Worm (Caenorhabditis elegans) whole organism, L2 larva: ENCODE results near the gene C39E9.8.

Experiments
- R02D3.7 ChIP-seq: fragments of 150-350 bp; optimal IDR thresholded peaks from 2 replicates; lab custom pipeline; 2014; ENCODE audit warnings: missing biosample characterization, missing genetic modification characterization
- ceh-82 ChIP-seq: fragments of 150-350 bp; optimal IDR thresholded peaks from 2 replicates; lab custom pipeline; 2014; ENCODE audit warnings: missing biosample characterization, missing genetic modification characterization
- elt-3 ChIP-seq: sonication (generic microtip); optimal IDR thresholded peaks from 2 replicates; lab custom pipeline; 2017; ENCODE audit warnings: missing biosample characterization, missing genetic modification characterization
- fos-1 ChIP-seq: fragments of 150-350 bp; optimal IDR thresholded peaks from 2 replicates; lab custom pipeline; 2014; ENCODE audit warnings: missing biosample characterization, missing genetic modification characterization
- lin-39 ChIP-seq: fragments of 150-350 bp; optimal IDR thresholded peaks from 2 replicates; lab custom pipeline; 2014; ENCODE audit warnings: missing biosample characterization, missing genetic modification reagents, missing genetic modification characterization
- lsy-2 ChIP-seq, 2 experiments: fragments of 150-350 bp in 1 of 2; sonication (generic microtip) in 1 of 2; optimal IDR thresholded peaks; 2 replicates each; lab custom pipeline; 2014 to 2017; ENCODE audit warnings: missing biosample characterization in 2 of 2, missing genetic modification characterization in 2 of 2
- mdl-1 ChIP-seq, 2 experiments: fragments of 150-350 bp in 1 of 2; sonication (generic microtip) in 1 of 2; optimal IDR thresholded peaks; 2 replicates each; lab custom pipeline; 2017; ENCODE audit warnings: missing biosample characterization in 2 of 2, missing genetic modification characterization in 2 of 2
- nhr-11 ChIP-seq: fragments of 150-350 bp; optimal IDR thresholded peaks from 2 replicates; lab custom pipeline; 2014; ENCODE audit warnings: missing biosample characterization, missing genetic modification characterization
- nhr-23 ChIP-seq: fragments of 150-350 bp; optimal IDR thresholded peaks from 2 replicates; lab custom pipeline; 2014; ENCODE audit warnings: missing biosample characterization, missing genetic modification reagents, missing genetic modification characterization
- nhr-6 ChIP-seq: fragments of 150-350 bp; optimal IDR thresholded peaks from 2 replicates; lab custom pipeline; 2014; ENCODE audit warnings: missing biosample characterization, missing genetic modification characterization
- peb-1 ChIP-seq: fragments of 150-350 bp; optimal IDR thresholded peaks from 2 replicates; lab custom pipeline; 2014; ENCODE audit warnings: missing biosample characterization, missing genetic modification characterization
- unc-62 ChIP-seq: fragments of 150-350 bp; optimal IDR thresholded peaks from 2 replicates; lab custom pipeline; 2014; ENCODE audit warnings: missing biosample characterization, missing genetic modification reagents, missing genetic modification characterization
- ztf-11 ChIP-seq: sonication (generic microtip); optimal IDR thresholded peaks from 2 replicates; lab custom pipeline; 2017; ENCODE audit warnings: missing biosample characterization, missing genetic modification characterization
- ztf-4 ChIP-seq: fragments of 150-350 bp; optimal IDR thresholded peaks from 2 replicates; lab custom pipeline; 2014; ENCODE audit warnings: missing biosample characterization, missing genetic modification characterization

DNA sequence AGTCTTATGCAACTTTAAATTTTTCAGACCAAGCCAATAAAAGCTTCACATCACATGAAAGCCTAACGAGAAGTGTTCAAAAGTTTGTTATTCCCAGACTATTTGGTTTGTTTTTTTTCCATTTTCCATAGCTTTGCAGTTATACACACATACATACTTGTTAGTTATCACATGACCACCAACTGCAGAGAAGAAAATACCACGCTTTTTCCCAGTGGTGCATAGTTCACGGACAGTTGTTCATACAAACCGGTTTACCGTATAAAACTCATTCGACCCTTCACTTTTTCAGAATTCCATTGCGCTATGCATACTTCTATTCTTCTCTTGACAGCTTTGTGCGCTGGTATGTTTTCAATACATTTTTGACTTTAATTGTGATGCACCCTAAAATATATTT, 15.5 kb upstream of the C39E9.8 start, which contains the start of gene scl-5:
- no peak for TF ChIP-seq lsy-2 (tag; optimal IDR thresholded peaks at IDR 0.05; lab: Kevin White, UChicago)
- TF ChIP-seq unc-62 (GFP tag; lab: Kevin White, UChicago): no peak
- no peak for TF ChIP-seq nhr-23
- TF ChIP-seq R02D3.7 (tag; lab: Kevin White, UChicago): no peak
- TF ChIP-seq lin-39 (tag; lab: Kevin White, UChicago): no peak
- TF ChIP-seq nhr-11: no peak
- TF ChIP-seq nhr-6 (tag; lab: Kevin White, UChicago): no peak
- no peak for TF ChIP-seq ztf-11 (tag; lab: Kevin White, UChicago)
- no peak for TF ChIP-seq peb-1 (tag; lab: Kevin White, UChicago)
- no peak for TF ChIP-seq ceh-82
- no peak for TF ChIP-seq mdl-1 (tag; optimal IDR thresholded peaks at IDR 0.05; lab: Kevin White, UChicago)
- no peak for TF ChIP-seq fos-1 (tag; lab: Kevin White, UChicago)
- no peak for TF ChIP-seq elt-3
- TF ChIP-seq ztf-4: no peak
